Worm (Caenorhabditis elegans) whole organism, L4 larva: ENCODE results near the gene gpdh-2.

Experiments used
- D1046.2 ChIP-seq: fragments of 200-800 bp; sonication (Bioruptor generic); IDR thresholded peaks from 2 replicates; pipeline ENCODE4 v1.3.6; 2022; ENCODE audit warnings: missing genetic modification characterization, missing compliant biosample characterization
- F10B5.3 ChIP-seq: sonication (generic microtip); optimal IDR thresholded peaks from 2 replicates; lab custom pipeline; 2016; ENCODE audit warnings: mild to moderate bottlenecking, missing genetic modification characterization, missing compliant biosample characterization
- F44E2.7 ChIP-seq: fragments of 200-800 bp; sonication (Bioruptor generic); IDR thresholded peaks from 2 replicates; pipeline ENCODE4 v2.1.2; 2022; ENCODE audit warnings: missing genetic modification characterization, missing compliant biosample characterization
- F49E8.2 ChIP-seq: sonication (generic microtip); optimal IDR thresholded peaks from 2 replicates; lab custom pipeline; 2016; ENCODE audit warnings: missing compliant biosample characterization, mild to moderate bottlenecking, missing genetic modification characterization, borderline replicate concordance
- R02D3.7 ChIP-seq: fragments of 150-350 bp; sonication (generic microtip); optimal IDR thresholded peaks from 3 replicates; lab custom pipeline; 2014; ENCODE audit warnings: missing biosample characterization, missing genetic modification characterization
- Y105C5A.15 ChIP-seq: fragments of 200-800 bp; sonication (Bioruptor generic); IDR thresholded peaks from 2 replicates; pipeline ENCODE4 v1.3.6; 2022; ENCODE audit warnings: missing genetic modification characterization, missing compliant biosample characterization
- ZK546.5 ChIP-seq, 2 experiments: sonication (generic microtip); optimal IDR thresholded peaks; 2 replicates each; lab custom pipeline; 2017; ENCODE audit warnings: missing biosample characterization in 2 of 2, missing genetic modification characterization in 2 of 2
- aha-1 ChIP-seq: fragments of 150-350 bp; peaks from one replicate; lab custom pipeline; 2014; ENCODE audit warnings: missing biosample characterization, missing genetic modification characterization
- ama-1 ChIP-seq: fragments of 150-350 bp; optimal IDR thresholded peaks from 2 replicates; lab custom pipeline; 2014; ENCODE audit warnings: inconsistent platforms, mixed read lengths
- attf-4 ChIP-seq: sonication (generic microtip); optimal IDR thresholded peaks from 3 replicates; lab custom pipeline; 2017; ENCODE audit warnings: missing biosample characterization, missing genetic modification characterization
- ceh-20 ChIP-seq: fragments of 200-800 bp; sonication (Bioruptor generic); IDR thresholded peaks from 2 replicates; pipeline ENCODE4 v1.3.6; 2022; ENCODE audit warnings: missing genetic modification reagents, missing genetic modification characterization, missing compliant biosample characterization
- cey-2 ChIP-seq: sonication (generic microtip); optimal IDR thresholded peaks from 3 replicates; lab custom pipeline; 2017; ENCODE audit warnings: missing genetic modification characterization, mild to moderate bottlenecking, missing compliant biosample characterization, antibody characterized with exemption, borderline replicate concordance; ENCODE audit not compliant: insufficient read depth
- daf-12 ChIP-seq: fragments of 150-350 bp; optimal IDR thresholded peaks from 2 replicates; lab custom pipeline; 2014; ENCODE audit warnings: missing biosample characterization, missing genetic modification reagents, missing genetic modification characterization
- daf-19 ChIP-seq: fragments of 200-800 bp; sonication (Bioruptor generic); conservative IDR thresholded peaks from 2 replicates; pipeline ENCODE4 v1.3.6; 2022; ENCODE audit warnings: missing genetic modification characterization, missing compliant biosample characterization
- daf-8 ChIP-seq: fragments of 200-800 bp; sonication (Bioruptor generic); IDR thresholded peaks from 2 replicates; pipeline ENCODE4 v1.3.6; 2022; ENCODE audit warnings: missing genetic modification characterization, missing compliant biosample characterization
- dmd-6 ChIP-seq: fragments of 200-800 bp; sonication (Bioruptor generic); IDR thresholded peaks from 2 replicates; pipeline ENCODE4 v1.3.6; 2022; ENCODE audit warnings: missing genetic modification reagents, missing genetic modification characterization, missing compliant biosample characterization
- dpl-1 ChIP-seq: fragments of 150-350 bp; optimal IDR thresholded peaks from 2 replicates; lab custom pipeline; 2014; ENCODE audit warnings: missing biosample characterization, missing genetic modification reagents, missing genetic modification characterization
- duxl-1 ChIP-seq: sonication (generic microtip); optimal IDR thresholded peaks from 2 replicates; lab custom pipeline; 2016; ENCODE audit warnings: mild to moderate bottlenecking, missing genetic modification characterization, moderate library complexity, missing compliant biosample characterization; ENCODE audit not compliant: poor library complexity
- fos-1 ChIP-seq: fragments of 150-350 bp; optimal IDR thresholded peaks from 2 replicates; lab custom pipeline; 2014; ENCODE audit warnings: missing biosample characterization, missing genetic modification characterization
- gei-8 ChIP-seq: fragments of 200-800 bp; sonication (Bioruptor generic); optimal IDR thresholded peaks from 2 replicates; lab custom pipeline; 2018; ENCODE audit warnings: mild to moderate bottlenecking, missing genetic modification characterization, missing compliant biosample characterization
- lin-13 ChIP-seq: fragments of 150-350 bp; optimal IDR thresholded peaks from 2 replicates; lab custom pipeline; 2014; ENCODE audit warnings: missing biosample characterization, missing genetic modification reagents, missing genetic modification characterization
- lsy-2 ChIP-seq, 2 experiments: fragments of 150-350 bp in 1 of 2; sonication (generic microtip) in 1 of 2; optimal IDR thresholded peaks; 2 replicates each; lab custom pipeline; 2014 to 2017; ENCODE audit warnings: missing biosample characterization in 2 of 2, missing genetic modification characterization in 2 of 2
- madf-9 ChIP-seq: fragments of 200-800 bp; sonication (Bioruptor generic); conservative IDR thresholded peaks from 2 replicates; pipeline ENCODE4 v1.3.6; 2022; ENCODE audit warnings: missing genetic modification reagents, missing genetic modification characterization, missing compliant biosample characterization
- mxl-3 ChIP-seq: fragments of 200-800 bp; sonication (Bioruptor generic); optimal IDR thresholded peaks from 2 replicates; lab custom pipeline; 2018; ENCODE audit warnings: mild to moderate bottlenecking, missing genetic modification characterization, missing compliant biosample characterization
- nhr-11 ChIP-seq: fragments of 150-350 bp; optimal IDR thresholded peaks from 2 replicates; lab custom pipeline; 2014; ENCODE audit warnings: missing biosample characterization, missing genetic modification characterization
- nhr-237 ChIP-seq: sonication (generic microtip); optimal IDR thresholded peaks from 2 replicates; lab custom pipeline; 2017; ENCODE audit warnings: missing biosample characterization, missing genetic modification characterization
- nhr-48 ChIP-seq: sonication (generic microtip); optimal IDR thresholded peaks from 2 replicates; lab custom pipeline; 2016; ENCODE audit warnings: mild to moderate bottlenecking, missing genetic modification characterization, missing compliant biosample characterization
- nhr-76 ChIP-seq: fragments of 150-350 bp; optimal IDR thresholded peaks from 2 replicates; lab custom pipeline; 2014; ENCODE audit warnings: missing biosample characterization, missing genetic modification characterization
- pha-4 ChIP-seq, 2 experiments: fragments of 150-350 bp in 1 of 2; fragments of 200-800 bp in 1 of 2; sonication (Bioruptor generic) in 1 of 2; IDR thresholded peaks in 1 of 2; optimal IDR thresholded peaks in 1 of 2; 2 replicates each; pipeline versions ENCODE4 v1.3.6 to Lab custom; 2014 to 2022; ENCODE audit warnings: missing genetic modification characterization in 2 of 2, missing genetic modification reagents in 2 of 2, missing biosample characterization in 1 of 2, missing compliant biosample characterization in 1 of 2
- pqm-1 ChIP-seq: sonication (generic microtip); optimal IDR thresholded peaks from 2 replicates; lab custom pipeline; 2017; ENCODE audit warnings: missing biosample characterization, missing genetic modification characterization
- snpc-4 ChIP-seq: fragments of 150-350 bp; optimal IDR thresholded peaks from 2 replicates; lab custom pipeline; 2014; ENCODE audit warnings: missing biosample characterization, missing genetic modification characterization
- tag-97 ChIP-seq: fragments of 200-800 bp; sonication (Bioruptor generic); IDR thresholded peaks from 2 replicates; pipeline ENCODE4 v1.3.6; 2022; ENCODE audit warnings: missing genetic modification characterization, missing compliant biosample characterization
- unc-62 ChIP-seq, 3 experiments: fragments of 150-350 bp in 1 of 3; sonication (generic microtip); optimal IDR thresholded peaks in 2 of 3; peaks in 1 of 3; 1 replicate in 1 of 3; 2 replicates in 2 of 3; lab custom pipeline; 2014 to 2017; ENCODE audit warnings: missing biosample characterization in 3 of 3, missing genetic modification characterization in 3 of 3, missing genetic modification reagents in 3 of 3, missing genotype in 1 of 3
- zfp-2 ChIP-seq: sonication (generic microtip); optimal IDR thresholded peaks from 2 replicates; lab custom pipeline; 2016; ENCODE audit warnings: mild to moderate bottlenecking, missing genetic modification characterization, missing compliant biosample characterization
- zip-11 ChIP-seq: fragments of 200-800 bp; sonication (Bioruptor generic); IDR thresholded peaks from 2 replicates; pipeline ENCODE4 v1.3.6; 2022; ENCODE audit warnings: missing genetic modification characterization, missing compliant biosample characterization
- ztf-11 ChIP-seq: fragments of 150-350 bp; optimal IDR thresholded peaks from 2 replicates; lab custom pipeline; 2014; ENCODE audit warnings: missing biosample characterization, missing genetic modification characterization

gpdh-2 gene

ce11 chrIII:9903694-9904292 lies 44.8 kb upstream of the gpdh-2 start (continued):
- no peak for TF ChIP-seq daf-19 (GFP tag; lab: Robert Waterston, UW)
- no peak for TF ChIP-seq snpc-4 (tag; lab: Kevin White, UChicago)
- TF ChIP-seq lsy-2 (tag; optimal IDR thresholded peaks at IDR 0.05; lab: Kevin White, UChicago) = peak in 1 of 2 experiments; percentile 1
- TF ChIP-seq madf-9 (GFP tag; lab: Robert Waterston, UW) = no peak
- TF ChIP-seq pha-4 (GFP tag; IDR thresholded peaks at IDR 0.05; lab: Robert Waterston, UW) = no peak
- TF ChIP-seq pha-4 (tag; optimal IDR thresholded peaks at IDR 0.05; lab: Kevin White, UChicago) = no peak
- TF ChIP-seq F44E2.7 (GFP tag; lab: Robert Waterston, UW) = no peak
- TF ChIP-seq mxl-3 (GFP tag; lab: Kevin White, UChicago) = no peak
- TF ChIP-seq nhr-48 = no peak

DNA sequence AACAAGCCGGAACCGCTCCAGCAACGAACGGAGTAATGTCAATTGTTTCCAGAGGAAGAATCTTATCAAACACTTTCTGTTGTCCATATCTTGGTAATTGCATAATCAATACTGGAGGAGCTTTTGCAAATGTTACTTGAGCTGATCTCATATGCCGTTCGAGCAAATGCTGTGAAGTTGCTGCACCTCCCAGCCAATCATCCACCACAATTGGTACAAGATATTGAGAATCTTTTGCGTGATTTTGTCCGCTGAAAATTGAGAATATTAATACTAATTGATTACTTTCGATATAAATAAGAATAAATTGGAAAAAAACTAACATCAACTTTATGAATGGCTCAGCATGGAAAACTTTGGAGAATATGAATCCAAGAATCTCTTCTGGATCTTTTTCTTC lies 40.7 kb upstream of the gpdh-2 start:
- no peak for TF ChIP-seq Y105C5A.15 (GFP tag; lab: Robert Waterston, UW)
- peak; percentile 54 for TF ChIP-seq aha-1 (tag; lab: Kevin White, UChicago)
- TF ChIP-seq, all 104 proteins: peak for 1

ce11 chrIII:9892855-9893254 lies 33.9 kb upstream of the gpdh-2 start, which contains the start of gene mam-7:
mam-7 (plus strand) TSS chrIII:9893155.
- TF ChIP-seq zip-11 (no peak), nhr-237 (tag; lab: Kevin White, UChicago) (no peak), lin-13 (GFP tag; lab: Kevin White, UChicago) (no peak), ama-1 (lab: Kevin White, UChicago) (no peak), pqm-1 (tag; lab: Kevin White, UChicago) (no peak)

DNA sequence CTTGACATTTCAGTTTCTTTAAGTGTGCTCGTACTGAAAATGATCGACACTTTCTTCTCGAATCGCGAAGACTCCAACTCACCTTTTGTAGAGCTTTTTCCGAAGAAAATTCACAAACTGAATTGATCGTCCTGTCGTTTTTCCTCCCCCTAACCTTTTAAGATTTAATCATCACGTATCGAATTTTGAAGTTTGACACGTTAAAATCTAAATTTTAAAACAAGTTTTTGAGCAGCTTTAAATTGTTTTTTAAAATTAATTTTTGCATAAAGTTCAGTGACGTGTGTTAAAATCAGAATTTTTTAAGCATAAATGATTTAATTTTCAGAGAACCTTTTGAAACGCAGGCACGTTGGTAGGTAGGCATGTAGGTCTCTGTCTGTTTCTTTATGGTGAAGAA lies 32.3 kb upstream of the gpdh-2 start, which contains the start of gene alg-4:
Gene alg-4, minus strand, starts transcription at position 101 of the 400 bp plus-strand sequence.
- TF ChIP-seq F10B5.3 (no peak), dpl-1 (GFP tag; lab: Kevin White, UChicago) (no peak), F49E8.2 (tag; lab: Kevin White, UChicago) (no peak), madf-9 (GFP tag; lab: Robert Waterston, UW) (no peak), nhr-76 (tag; lab: Kevin White, UChicago) (no peak), tag-97 (GFP tag; lab: Robert Waterston, UW) (no peak), gei-8 (GFP tag; lab: Kevin White, UChicago) (no peak), attf-4 (tag; lab: Kevin White, UChicago) (no peak), Y105C5A.15 (GFP tag; lab: Robert Waterston, UW) (no peak), daf-12 (tag; lab: Kevin White, UChicago) (no peak), cey-2 (no peak), nhr-48 (no peak), D1046.2 (GFP tag; lab: Robert Waterston, UW) (no peak), nhr-11 (tag; lab: Kevin White, UChicago) (no peak), lin-13 (GFP tag; lab: Kevin White, UChicago) (no peak)
- TF ChIP-seq, all 104 proteins: peak for 0

- no peak for TF ChIP-seq ZK546.5 (tag; optimal IDR thresholded peaks at IDR 0.05; lab: Kevin White, UChicago)
- TF ChIP-seq ztf-11 = no peak
- TF ChIP-seq R02D3.7 = no peak
- no peak for TF ChIP-seq fos-1 (tag; lab: Kevin White, UChicago)
- TF ChIP-seq dpl-1 (GFP tag; lab: Kevin White, UChicago) = no peak
- no peak for TF ChIP-seq nhr-11 (tag; lab: Kevin White, UChicago)
- no peak for TF ChIP-seq dmd-6
- TF ChIP-seq aha-1 (tag; lab: Kevin White, UChicago) = peak; percentile 94
- TF ChIP-seq zfp-2 (tag; lab: Kevin White, UChicago) = no peak
- TF ChIP-seq madf-9 (GFP tag; lab: Robert Waterston, UW) = no peak
- no peak for TF ChIP-seq duxl-1 (tag; lab: Kevin White, UChicago)
- TF ChIP-seq ceh-20 = no peak
- peak in 1 of 2 experiments; percentile 31 for TF ChIP-seq unc-62 (GFP tag; optimal IDR thresholded peaks at IDR 0.05 in 1 of 2; lab: Kevin White, UChicago)
- no peak for TF ChIP-seq unc-62 (tag; optimal IDR thresholded peaks at IDR 0.05; lab: Kevin White, UChicago)
- TF ChIP-seq daf-8 (GFP tag; lab: Robert Waterston, UW) = no peak
Observed at ce11 chrIII:9886323-9886722, 27.3 kb upstream of the gpdh-2 start.
